Fruit fly (Drosophila melanogaster): Measurements from ENCODE around the gene mkg-p.

The mkg-p gene

dm6 chr3L:8446050-8446781, 41.1 kb upstream of the mkg-p start (continued):
- no peak for TF ChIP-seq cato (GFP tag; optimal IDR thresholded peaks at IDR 0.05; ENCODE audit: borderline replicate concordance)
- peak; percentile 5 for TF ChIP-seq Mes4 (GFP tag; optimal IDR thresholded peaks at IDR 0.05)
- TF ChIP-seq CG4730 (GFP tag; IDR thresholded peaks at IDR 0.05): peak; percentile 13; the same call in 1 of the 2 replicates
- TF ChIP-seq CG3065 (GFP tag; optimal IDR thresholded peaks at IDR 0.05): no peak
- TF ChIP-seq slp2 (GFP tag; optimal IDR thresholded peaks at IDR 0.05): peak; percentile 15
- no peak for TF ChIP-seq luna (GFP tag; optimal IDR thresholded peaks at IDR 0.05)
- no peak for TF ChIP-seq CG15011 (GFP tag; optimal IDR thresholded peaks at IDR 0.05)
- no peak for TF ChIP-seq hkb (optimal IDR thresholded peaks at IDR 0.05)
- TF ChIP-seq hkb (GFP tag; IDR thresholded peaks at IDR 0.05): peak; percentile 66
- no peak for TF ChIP-seq chinmo (GFP tag; IDR thresholded peaks at IDR 0.05; ENCODE audit: partially characterized antibody)
- TF ChIP-seq CG6854 (GFP tag; optimal IDR thresholded peaks at IDR 0.05): peak; percentile 24
- TF ChIP-seq Adf1 (GFP tag; IDR thresholded peaks at IDR 0.05): no peak
- TF ChIP-seq Hey (tag; optimal IDR thresholded peaks at IDR 0.05): no peak
- TF ChIP-seq CG12942 (GFP tag; optimal IDR thresholded peaks at IDR 0.05): no peak
- TF ChIP-seq CG10147 (GFP tag; optimal IDR thresholded peaks at IDR 0.05): peak; percentile 69
- no peak for TF ChIP-seq CG4424 (GFP tag; optimal IDR thresholded peaks at IDR 0.05)
- TF ChIP-seq Hr51 (GFP tag; optimal IDR thresholded peaks at IDR 0.05): peak in 1 of 2 experiments; percentile 75
- TF ChIP-seq ewg (GFP tag; optimal IDR thresholded peaks at IDR 0.05): no peak
- TF ChIP-seq CG12769 (tag; optimal IDR thresholded peaks at IDR 0.05): peak; percentile 76
- TF ChIP-seq cwo (GFP tag; optimal IDR thresholded peaks at IDR 0.05): peak; percentile 30
- no peak for TF ChIP-seq CG4360 (GFP tag; IDR thresholded peaks at IDR 0.05)
- TF ChIP-seq CG10209 (GFP tag; optimal IDR thresholded peaks at IDR 0.05): peak; percentile 19
- no peak for TF ChIP-seq CG7357 (GFP tag; IDR thresholded peaks at IDR 0.05)
- peak; percentile 79 for TF ChIP-seq CG9932 (GFP tag; IDR thresholded peaks at IDR 0.05)
- no peak for TF ChIP-seq HLHmδ (GFP tag; optimal IDR thresholded peaks at IDR 0.05)
- TF ChIP-seq Kr (GFP tag; optimal IDR thresholded peaks at IDR 0.05): no peak
- peak; percentile 37 for TF ChIP-seq CG1603 (tag; optimal IDR thresholded peaks at IDR 0.05)
- peak; percentile 12 for TF ChIP-seq CG5180 (GFP tag; optimal IDR thresholded peaks at IDR 0.05)
- peak; percentile 48 for TF ChIP-seq CG4328 (GFP tag; optimal IDR thresholded peaks at IDR 0.05)
- no peak for TF ChIP-seq org-1 (GFP tag; optimal IDR thresholded peaks at IDR 0.05)
- TF ChIP-seq chm (GFP tag; IDR thresholded peaks at IDR 0.05): peak; percentile 28; the same call in 1 of the 2 replicates
- TF ChIP-seq Mad (GFP tag; optimal IDR thresholded peaks at IDR 0.05): peak; percentile 17
- TF ChIP-seq az2 (GFP tag; optimal IDR thresholded peaks at IDR 0.05): peak; percentile 50
- no peak for TF ChIP-seq jing (GFP tag; optimal IDR thresholded peaks at IDR 0.05)
- no peak for TF ChIP-seq H15 (GFP tag; IDR thresholded peaks at IDR 0.05)
- peak; percentile 59 for TF ChIP-seq CG13424 (tag; optimal IDR thresholded peaks at IDR 0.05)
- no peak for TF ChIP-seq Vsx1 (GFP tag; optimal IDR thresholded peaks at IDR 0.05)
- TF ChIP-seq inv (GFP tag; IDR thresholded peaks at IDR 0.05; ENCODE audit: partially characterized antibody): no peak
- no peak for TF ChIP-seq NK7.1 (GFP tag; optimal IDR thresholded peaks at IDR 0.05)
- TF ChIP-seq prd (optimal IDR thresholded peaks at IDR 0.05): no peak
- TF ChIP-seq prd (GFP tag; IDR thresholded peaks at IDR 0.05): no peak
- TF ChIP-seq vnd (GFP tag; IDR thresholded peaks at IDR 0.05; ENCODE audit: partially characterized antibody): no peak
- peak; percentile 69 for TF ChIP-seq CG12659 (GFP tag; optimal IDR thresholded peaks at IDR 0.05)
- no peak for TF ChIP-seq ken (GFP tag; IDR thresholded peaks at IDR 0.05)
- TF ChIP-seq CG14667 (GFP tag; IDR thresholded peaks at IDR 0.05): no peak
- no peak for TF ChIP-seq fd102C (GFP tag; optimal IDR thresholded peaks at IDR 0.05)
- TF ChIP-seq Hr39 (optimal IDR thresholded peaks at IDR 0.05): no peak
- no peak for TF ChIP-seq dm (GFP tag; optimal IDR thresholded peaks at IDR 0.05)
- TF ChIP-seq GATAe (GFP tag; conservative IDR thresholded peaks at IDR 0.05): no peak
- TF ChIP-seq CG6175 (GFP tag; IDR thresholded peaks at IDR 0.05): no peak
- no peak for TF ChIP-seq Sin3A (optimal IDR thresholded peaks at IDR 0.05)

Data from whole organism, embryonic.